Fruit fly (Drosophila melanogaster): ENCODE results near the gene CG6171.

The CG6171 gene

dm6 chr3R:15356645-15357431 lies 6.8 kb downstream of the CG6171 start, which contains the start of the genes Atg4b and Hibch (continued):
- peak; percentile 74 for TF ChIP-seq lilli (GFP tag; optimal IDR thresholded peaks at IDR 0.05)
- TF ChIP-seq crol (GFP tag; IDR thresholded peaks at IDR 0.05), result no peak
- TF ChIP-seq hbn (GFP tag; IDR thresholded peaks at IDR 0.05; ENCODE audit: partially characterized antibody), result no peak
- TF ChIP-seq CG6654 (GFP tag; optimal IDR thresholded peaks at IDR 0.05), result peak; percentile 63
- peak; percentile 82 for TF ChIP-seq CG4617 (GFP tag; optimal IDR thresholded peaks at IDR 0.05; ENCODE audit: borderline replicate concordance)
- TF ChIP-seq Asciz (GFP tag; optimal IDR thresholded peaks at IDR 0.05), result no peak
- peak; percentile 50; the same call in 1 of the 2 replicates for TF ChIP-seq toy (GFP tag; IDR thresholded peaks at IDR 0.05)
- no peak for TF ChIP-seq ERR (GFP tag; optimal IDR thresholded peaks at IDR 0.05)
- TF ChIP-seq sim (GFP tag; IDR thresholded peaks at IDR 0.05), result no peak
- peak; percentile 91 for TF ChIP-seq CG14710 (tag; optimal IDR thresholded peaks at IDR 0.05)
- TF ChIP-seq jumu (GFP tag; optimal IDR thresholded peaks at IDR 0.05), result peak; percentile 34
- TF ChIP-seq Hmx (GFP tag; optimal IDR thresholded peaks at IDR 0.05), result no peak
- TF ChIP-seq bsh (GFP tag; optimal IDR thresholded peaks at IDR 0.05), result peak; percentile 38 to 79
- TF ChIP-seq CG18476 (GFP tag; optimal IDR thresholded peaks at IDR 0.05), result peak; percentile 64
- peak; percentile 43 for TF ChIP-seq Lhr (GFP tag; optimal IDR thresholded peaks at IDR 0.05)
- TF ChIP-seq fd3F (GFP tag; optimal IDR thresholded peaks at IDR 0.05), result peak; percentile 79
- TF ChIP-seq Drgx (GFP tag; IDR thresholded peaks at IDR 0.05), result peak; percentile 72
- TF ChIP-seq gsb (GFP tag; IDR thresholded peaks at IDR 0.05), result no peak; the same call in 1 of the 2 replicates
- TF ChIP-seq zen2 (GFP tag; IDR thresholded peaks at IDR 0.05; ENCODE audit: partially characterized antibody), result no peak
- no peak; the same call in 1 of the 2 replicates for TF ChIP-seq Poxn (GFP tag; IDR thresholded peaks at IDR 0.05)
- peak; percentile 46 for TF ChIP-seq mirr (GFP tag; optimal IDR thresholded peaks at IDR 0.05)
- peak; percentile 79 for TF ChIP-seq nmo (GFP tag; optimal IDR thresholded peaks at IDR 0.05)
- peak; percentile 64 for TF ChIP-seq salm (tag; optimal IDR thresholded peaks at IDR 0.05)
- TF ChIP-seq mld (GFP tag; IDR thresholded peaks at IDR 0.05; ENCODE audit: partially characterized antibody), result no peak
- peak; percentile 86 for TF ChIP-seq CG9215 (GFP tag; IDR thresholded peaks at IDR 0.05)
- 0 out of 3 replicates have a peak, but pooled peaks have one; percentile 18 for TF ChIP-seq C15 (GFP tag; IDR thresholded peaks at IDR 0.05)
- no peak for TF ChIP-seq lov (optimal IDR thresholded peaks at IDR 0.05)
- no peak for TF ChIP-seq lov (GFP tag; IDR thresholded peaks at IDR 0.05)
- TF ChIP-seq HLH4C (GFP tag; IDR thresholded peaks at IDR 0.05; ENCODE audit: partially characterized antibody), result no peak

dm6 chr3R:15356152-15356551 lies 7.5 kb downstream of the CG6171 start:
- TF ChIP-seq amos (GFP tag; IDR thresholded peaks at IDR 0.05; ENCODE audit: partially characterized antibody) (0 out of 2 replicates have a peak, but pooled peaks have one; percentile 5), Trl (optimal IDR thresholded peaks at IDR 0.05) (no peak), Trl (GFP tag; optimal IDR thresholded peaks at IDR 0.05) (no peak), chinmo (GFP tag; IDR thresholded peaks at IDR 0.05; ENCODE audit: partially characterized antibody) (no peak), hb (GFP tag; IDR thresholded peaks at IDR 0.05; ENCODE audit: partially characterized antibody) (no peak), lov (optimal IDR thresholded peaks at IDR 0.05) (no peak), lov (GFP tag; IDR thresholded peaks at IDR 0.05) (0 out of 3 replicates have a peak, but pooled peaks have one; percentile 22)

dm6 chr3R:15354019-15354418 lies 9.6 kb downstream of the CG6171 start:
- peak; percentile 3 for TF ChIP-seq CG9727 (GFP tag; optimal IDR thresholded peaks at IDR 0.05)
- peak; percentile 27 for TF ChIP-seq CG12071 (GFP tag; optimal IDR thresholded peaks at IDR 0.05)
- TF ChIP-seq Eip74EF (GFP tag; optimal IDR thresholded peaks at IDR 0.05), result no peak
- TF ChIP-seq fru (optimal IDR thresholded peaks at IDR 0.05), result no peak
- TF ChIP-seq CG15011 (GFP tag; optimal IDR thresholded peaks at IDR 0.05), result peak; percentile 0
- no peak for TF ChIP-seq fd102C (GFP tag; optimal IDR thresholded peaks at IDR 0.05)
- no peak for TF ChIP-seq Scr (GFP tag; IDR thresholded peaks at IDR 0.05; ENCODE audit: partially characterized antibody)
- peak; percentile 14 for TF ChIP-seq Blimp-1 (GFP tag; optimal IDR thresholded peaks at IDR 0.05)
- no peak for TF ChIP-seq nom (GFP tag; optimal IDR thresholded peaks at IDR 0.05)
- no peak for TF ChIP-seq Oaz (GFP tag; IDR thresholded peaks at IDR 0.05)
- 0 out of 2 replicates have a peak, but pooled peaks have one; percentile 21 for TF ChIP-seq chm (GFP tag; IDR thresholded peaks at IDR 0.05)
- TF ChIP-seq CG14667 (GFP tag; IDR thresholded peaks at IDR 0.05), result no peak
- TF ChIP-seq dimm (GFP tag; IDR thresholded peaks at IDR 0.05), result no peak
- peak; percentile 38 for TF ChIP-seq CG13296 (GFP tag; optimal IDR thresholded peaks at IDR 0.05)

Data from whole organism, embryonic.